Worm (Caenorhabditis elegans): ENCODE results near the gene tsp-8.

DNA sequence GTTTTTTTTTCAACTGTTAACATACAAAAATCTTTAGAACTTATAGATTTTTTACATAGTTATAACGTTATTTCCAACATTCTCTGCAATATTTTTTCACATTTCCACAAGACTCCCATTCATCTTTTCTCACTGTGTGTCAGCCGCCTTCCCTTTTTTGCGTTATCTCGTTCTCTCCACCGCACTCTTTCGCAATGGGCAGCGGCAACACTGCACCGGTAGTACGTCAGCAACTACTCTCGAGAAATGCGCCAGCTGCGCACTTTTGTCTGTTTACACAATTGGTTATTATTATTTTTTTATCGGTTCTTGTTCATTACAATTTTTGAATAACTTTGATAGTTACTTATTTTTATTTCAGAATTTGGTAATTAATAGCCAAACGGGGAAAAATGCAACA is 17.6 kb upstream of the tsp-8 start, which contains the start of gene C05G5.2:
- TF ChIP-seq ceh-8 (GFP tag; optimal IDR thresholded peaks at IDR 0.05) (peak; percentile 43), unc-62 (GFP tag; optimal IDR thresholded peaks at IDR 0.05) (no peak), nhr-28 (tag; optimal IDR thresholded peaks at IDR 0.05) (no peak), unc-86 (tag; optimal IDR thresholded peaks at IDR 0.05) (peak; percentile 77), vab-15 (tag; optimal IDR thresholded peaks at IDR 0.05) (peak; percentile 61), nhr-11 (tag; optimal IDR thresholded peaks at IDR 0.05) (no peak)
